Fruit fly (Drosophila melanogaster) whole organism, embryonic: ENCODE data around the gene RpL37-1.
A peak's percentile ranks its signal among the peaks of the same experiment; 100 is the strongest.

Source experiments
- Ada2b ChIP-seq: fragments of 200-800 bp; sonication (Bioruptor generic); IDR thresholded peaks from 2 replicates; pipeline ENCODE4 v1.3.6; 2022; ENCODE audit warnings: missing biosample characterization, missing genetic modification characterization
- Atf6 ChIP-seq: fragments of 200-800 bp; sonication (Bioruptor generic); IDR thresholded peaks from 2 replicates; pipeline ENCODE4 v1.3.6; 2022; ENCODE audit warnings: missing biosample characterization, missing genetic modification characterization
- BtbVII ChIP-seq: fragments of 200-800 bp; sonication (Bioruptor generic); optimal IDR thresholded peaks from 3 replicates; lab custom pipeline; 2017; ENCODE audit warnings: missing biosample characterization, mild to moderate bottlenecking, missing genetic modification characterization
- CG10462 ChIP-seq: fragments of 200-800 bp; sonication (Bioruptor generic); optimal IDR thresholded peaks from 2 replicates; lab custom pipeline; 2016; ENCODE audit warnings: missing biosample characterization, missing genetic modification characterization
- CG10543 ChIP-seq: fragments of 200-800 bp; sonication (Bioruptor generic); optimal IDR thresholded peaks from 3 replicates; lab custom pipeline; 2017; ENCODE audit warnings: missing biosample characterization, mild to moderate bottlenecking, missing genetic modification characterization, moderate library complexity
- CG11723 ChIP-seq: fragments of 200-800 bp; sonication (Bioruptor generic); optimal IDR thresholded peaks from 2 replicates; lab custom pipeline; 2017; ENCODE audit warnings: missing biosample characterization, mild to moderate bottlenecking, missing genetic modification characterization
- CG12104 ChIP-seq: fragments of 200-800 bp; sonication (Bioruptor generic); optimal IDR thresholded peaks from 3 replicates; lab custom pipeline; 2016; ENCODE audit warnings: missing biosample characterization, missing genetic modification characterization
- CG12942 ChIP-seq: fragments of 200-800 bp; sonication (Bioruptor generic); optimal IDR thresholded peaks from 3 replicates; lab custom pipeline; 2016; ENCODE audit warnings: missing biosample characterization, missing genetic modification characterization
- CG14860 ChIP-seq: fragments of 200-800 bp; sonication (Bioruptor generic); IDR thresholded peaks from 3 replicates; pipeline ENCODE4 v1.3.6; 2022; ENCODE audit warnings: missing biosample characterization, missing genetic modification characterization; ENCODE audit not compliant: partially characterized antibody
- CG16863 ChIP-seq: fragments of 200-800 bp; sonication (Bioruptor generic); optimal IDR thresholded peaks from 3 replicates; lab custom pipeline; 2016; ENCODE audit warnings: missing biosample characterization, missing genetic modification characterization
- CG17359 ChIP-seq: fragments of 200-800 bp; sonication (Bioruptor generic); optimal IDR thresholded peaks from 3 replicates; lab custom pipeline; 2018; ENCODE audit warnings: missing biosample characterization, mild to moderate bottlenecking, missing genetic modification characterization, moderate library complexity
- CG17361 ChIP-seq: fragments of 200-800 bp; sonication (Bioruptor generic); IDR thresholded peaks from 3 replicates; pipeline ENCODE4 v1.3.6; 2022; ENCODE audit warnings: missing biosample characterization, missing genetic modification characterization
- CG2875 ChIP-seq: fragments of 200-800 bp; sonication (Bioruptor generic); optimal IDR thresholded peaks from 2 replicates; lab custom pipeline; 2017; ENCODE audit warnings: missing biosample characterization, mild to moderate bottlenecking, missing genetic modification characterization, missing genetic modification reagents
- CG31441 ChIP-seq: fragments of 200-800 bp; sonication (Bioruptor generic); IDR thresholded peaks from 2 replicates; pipeline ENCODE4 v1.3.6; 2022; ENCODE audit warnings: missing biosample characterization, missing genetic modification characterization
- CG34224 ChIP-seq: fragments of 200-800 bp; sonication (Bioruptor generic); IDR thresholded peaks from 3 replicates; pipeline ENCODE4 v1.3.6; 2022; ENCODE audit warnings: missing biosample characterization, missing genetic modification characterization; ENCODE audit not compliant: partially characterized antibody
- CG7372 ChIP-seq: fragments of 200-800 bp; sonication (Bioruptor generic); IDR thresholded peaks from 2 replicates; pipeline ENCODE4 v1.3.6; 2022; ENCODE audit warnings: missing biosample characterization, missing genetic modification characterization
- CG7839 ChIP-seq: fragments of 200-800 bp; sonication (Bioruptor generic); optimal IDR thresholded peaks from 3 replicates; lab custom pipeline; 2018; ENCODE audit warnings: missing biosample characterization, mild to moderate bottlenecking, missing genetic modification characterization, moderate library complexity
- CG8281 ChIP-seq: fragments of 200-800 bp; sonication (Bioruptor generic); optimal IDR thresholded peaks from 2 replicates; lab custom pipeline; 2018; ENCODE audit warnings: missing biosample characterization, mild to moderate bottlenecking, missing genetic modification characterization, moderate library complexity
- CG8388 ChIP-seq: fragments of 200-800 bp; sonication (Bioruptor generic); optimal IDR thresholded peaks from 2 replicates; lab custom pipeline; 2019; ENCODE audit warnings: missing biosample characterization, mild to moderate bottlenecking, missing genetic modification characterization, moderate library complexity
- Dfd ChIP-seq, 2 experiments: fragments of >200 bp; optimal IDR thresholded peaks; 2 replicates each; lab custom pipeline; 2017; ENCODE audit warnings: missing biosample characterization in 2 of 2, missing genetic modification characterization in 2 of 2
- Dp ChIP-seq: fragments of 200-800 bp; sonication (Bioruptor generic); optimal IDR thresholded peaks from 2 replicates; lab custom pipeline; 2018; ENCODE audit warnings: missing biosample characterization, mild to moderate bottlenecking, missing genetic modification characterization, moderate library complexity
- Elba2 ChIP-seq: fragments of 200-800 bp; sonication (Bioruptor generic); optimal IDR thresholded peaks from 3 replicates; lab custom pipeline; 2016; ENCODE audit warnings: missing biosample characterization, missing genetic modification characterization
- Ets97D ChIP-seq: fragments of 200-800 bp; sonication (Bioruptor generic); optimal IDR thresholded peaks from 3 replicates; lab custom pipeline; 2016; ENCODE audit warnings: missing biosample characterization, missing genetic modification characterization
- Gsc ChIP-seq: fragments of 200-800 bp; sonication (Bioruptor generic); IDR thresholded peaks from 2 replicates; pipeline ENCODE4 v1.3.6; 2022; ENCODE audit warnings: missing biosample characterization, missing genetic modification characterization
- H15 ChIP-seq: fragments of 200-800 bp; sonication (Bioruptor generic); IDR thresholded peaks from 3 replicates; pipeline ENCODE4 v1.3.6; 2022; ENCODE audit warnings: missing biosample characterization, missing genetic modification characterization
- HmgD ChIP-seq: fragments of 200-800 bp; sonication (Bioruptor generic); optimal IDR thresholded peaks from 3 replicates; lab custom pipeline; 2016; ENCODE audit warnings: missing biosample characterization, missing genetic modification characterization
- Oaz ChIP-seq: fragments of 200-800 bp; sonication (Bioruptor generic); IDR thresholded peaks from 2 replicates; pipeline ENCODE4 v1.3.6; 2022; ENCODE audit warnings: missing biosample characterization, missing genetic modification characterization
- Sin3A ChIP-seq: fragments of >200 bp; optimal IDR thresholded peaks from 2 replicates; lab custom pipeline; 2018
- Sox100B ChIP-seq: fragments of 200-800 bp; sonication (Bioruptor generic); optimal IDR thresholded peaks from 3 replicates; lab custom pipeline; 2018; ENCODE audit warnings: missing biosample characterization, mild to moderate bottlenecking, missing genetic modification characterization
- ab ChIP-seq: fragments of 200-800 bp; sonication (Bioruptor generic); optimal IDR thresholded peaks from 2 replicates; lab custom pipeline; 2016; ENCODE audit warnings: missing biosample characterization, missing genetic modification characterization
- ap ChIP-seq: fragments of 200-800 bp; sonication (Bioruptor generic); IDR thresholded peaks from 2 replicates; pipeline ENCODE4 v1.3.6; 2022; ENCODE audit warnings: missing biosample characterization, missing genetic modification characterization
- ato ChIP-seq: fragments of 200-800 bp; sonication (Bioruptor generic); IDR thresholded peaks from 2 replicates; pipeline ENCODE4 v1.3.6; 2022; ENCODE audit warnings: missing biosample characterization, missing genetic modification characterization; ENCODE audit not compliant: partially characterized antibody
- bcd ChIP-seq: fragments of 200-800 bp; sonication (Bioruptor generic); optimal IDR thresholded peaks from 2 replicates; lab custom pipeline; 2017; ENCODE audit warnings: missing biosample characterization, mild to moderate bottlenecking, missing genetic modification characterization
- chinmo ChIP-seq: fragments of 200-800 bp; sonication (Bioruptor generic); IDR thresholded peaks from 4 replicates; pipeline ENCODE4 v1.3.6; 2022; ENCODE audit warnings: missing biosample characterization, missing genetic modification characterization; ENCODE audit not compliant: partially characterized antibody
- eyg ChIP-seq: fragments of 200-800 bp; sonication (Bioruptor generic); optimal IDR thresholded peaks from 3 replicates; lab custom pipeline; 2016; ENCODE audit warnings: missing biosample characterization, missing genetic modification characterization
- grn ChIP-seq: fragments of 200-800 bp; sonication (Bioruptor generic); optimal IDR thresholded peaks from 3 replicates; lab custom pipeline; 2017; ENCODE audit warnings: missing biosample characterization, missing genetic modification characterization
- gsb ChIP-seq: fragments of 200-800 bp; sonication (Bioruptor generic); IDR thresholded peaks from 2 replicates; pipeline ENCODE4 v1.3.6; 2022; ENCODE audit warnings: missing biosample characterization, missing genetic modification characterization
- kay ChIP-seq: fragments of 200-800 bp; sonication (Bioruptor generic); optimal IDR thresholded peaks from 2 replicates; lab custom pipeline; 2016; ENCODE audit warnings: missing biosample characterization, missing genetic modification characterization
- kni ChIP-seq: fragments of 200-800 bp; sonication (Bioruptor generic); optimal IDR thresholded peaks from 3 replicates; lab custom pipeline; 2017; ENCODE audit warnings: mild to moderate bottlenecking, missing biosample characterization, missing genetic modification reagents, missing genetic modification characterization
- onecut ChIP-seq: fragments of 200-800 bp; sonication (Bioruptor generic); IDR thresholded peaks from 2 replicates; pipeline ENCODE4 v1.3.6; 2022; ENCODE audit warnings: missing biosample characterization, missing genetic modification characterization
- repo ChIP-seq: fragments of 200-800 bp; sonication (Bioruptor generic); optimal IDR thresholded peaks from 2 replicates; lab custom pipeline; 2016; ENCODE audit warnings: missing biosample characterization, missing genetic modification characterization
- sd ChIP-seq: fragments of 200-800 bp; sonication (Bioruptor generic); optimal IDR thresholded peaks from 3 replicates; lab custom pipeline; 2018; ENCODE audit warnings: missing biosample characterization, mild to moderate bottlenecking, missing genetic modification characterization, moderate library complexity
- seq ChIP-seq: fragments of 200-800 bp; sonication (Bioruptor generic); IDR thresholded peaks from 2 replicates; pipeline ENCODE4 v1.3.6; 2022; ENCODE audit warnings: missing biosample characterization, missing genetic modification characterization
- sisA ChIP-seq: fragments of 200-800 bp; sonication (Bioruptor generic); IDR thresholded peaks from 2 replicates; pipeline ENCODE4 v1.3.6; 2022; ENCODE audit warnings: missing biosample characterization, missing genetic modification characterization
- sqz ChIP-seq: fragments of 200-800 bp; sonication (Bioruptor generic); optimal IDR thresholded peaks from 3 replicates; lab custom pipeline; 2018; ENCODE audit warnings: missing biosample characterization, mild to moderate bottlenecking, missing genetic modification characterization
- tll ChIP-seq, 2 experiments: fragments of 200-800 bp in 1 of 2; fragments of >200 bp in 1 of 2; sonication (Bioruptor generic) in 1 of 2; optimal IDR thresholded peaks; 2 replicates each; lab custom pipeline; 2017 to 2019; ENCODE audit warnings: missing biosample characterization in 2 of 2, missing genetic modification characterization in 2 of 2, mild to moderate bottlenecking in 1 of 2, moderate library complexity in 1 of 2
- trh ChIP-seq: fragments of 200-800 bp; sonication (Bioruptor generic); optimal IDR thresholded peaks from 2 replicates; lab custom pipeline; 2016; ENCODE audit warnings: missing biosample characterization, missing genetic modification characterization
- usp ChIP-seq: fragments of >200 bp; optimal IDR thresholded peaks from 2 replicates; lab custom pipeline; 2017; ENCODE audit warnings: missing biosample characterization, missing genetic modification characterization
- z ChIP-seq: fragments of 200-800 bp; sonication (Bioruptor generic); IDR thresholded peaks from 3 replicates; pipeline ENCODE4 v1.3.6; 2022; ENCODE audit warnings: missing biosample characterization, missing genetic modification characterization

The RpL37-1 gene

DNA sequence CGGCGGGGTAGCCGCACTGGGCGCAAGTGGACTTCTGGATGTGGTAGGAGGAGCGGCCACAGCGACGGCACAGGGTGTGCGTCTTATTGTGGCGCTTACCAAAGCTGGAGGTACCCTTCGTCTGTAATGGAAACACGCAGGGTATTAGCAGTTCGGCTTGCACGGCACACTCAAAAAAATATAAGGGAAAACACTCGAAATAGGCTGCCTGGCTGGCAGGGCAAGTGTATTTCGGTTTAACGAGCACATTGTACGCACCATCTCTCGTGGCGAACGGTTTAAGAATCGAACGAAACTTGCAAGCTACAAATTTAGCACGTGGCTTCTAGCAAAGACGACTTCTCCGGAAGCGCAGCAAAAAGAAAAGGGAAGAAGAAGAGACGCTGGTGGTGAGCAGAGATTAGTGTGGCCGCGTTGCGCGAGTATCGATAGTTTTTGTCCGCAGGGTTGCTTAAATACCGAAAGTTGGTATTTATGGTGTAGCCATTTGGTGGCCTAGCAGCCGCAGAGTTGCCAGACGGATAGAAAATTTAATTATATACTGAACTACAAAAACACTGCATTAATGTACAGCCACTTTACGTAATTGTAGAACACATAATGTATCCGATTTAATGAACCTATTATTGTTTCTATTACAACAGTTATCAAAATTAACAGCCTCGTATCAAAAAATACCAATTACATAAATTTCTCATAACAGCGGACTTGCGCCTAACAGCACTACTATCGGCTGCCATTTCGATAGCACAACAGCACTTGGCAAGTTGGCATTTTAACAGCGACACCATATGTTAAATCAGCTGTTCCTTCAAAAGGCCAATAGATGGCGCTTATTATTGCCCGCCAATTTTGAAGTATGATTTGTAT is at the start of gene RpL37-1 (continued):
- peak; percentile 61; the same call in 2 of the 3 replicates for TF ChIP-seq H15 (GFP tag; lab: Robert Waterston, UW)
- peak; percentile 4; the same call in 1 of the 3 replicates for TF ChIP-seq CG17361 (GFP tag; lab: Robert Waterston, UW)
- peak; percentile 56 for TF ChIP-seq eyg
- peak; percentile 99 for TF ChIP-seq Ets97D
- TF ChIP-seq seq (GFP tag; lab: Robert Waterston, UW), result 0 out of 2 replicates have a peak, but pooled peaks have one; percentile 25
- TF ChIP-seq CG7839, result peak; percentile 54
- no peak for TF ChIP-seq sd (tag; lab: Kevin White, UChicago)
- peak; percentile 51 for TF ChIP-seq CG31441 (GFP tag; lab: Robert Waterston, UW)
- TF ChIP-seq Sin3A (lab: Kevin White, UChicago), result peak; percentile 98
- TF ChIP-seq ato (GFP tag; lab: Robert Waterston, UW), result peak; percentile 56
- TF ChIP-seq CG8388, result peak; percentile 43
- no peak for TF ChIP-seq CG10462 (GFP tag; lab: Kevin White, UChicago)
- TF ChIP-seq kay (GFP tag; lab: Kevin White, UChicago), result peak; percentile 40
- TF ChIP-seq Dp (GFP tag; lab: Kevin White, UChicago), result peak; percentile 92
- peak; percentile 4 for TF ChIP-seq CG8281 (tag; lab: Kevin White, UChicago)
- TF ChIP-seq onecut, result peak; percentile 75
- no peak for TF ChIP-seq ap
- peak; percentile 36 for TF ChIP-seq repo (GFP tag; lab: Kevin White, UChicago)
- no peak for TF ChIP-seq Gsc (GFP tag; lab: Robert Waterston, UW)
- 0 out of 4 replicates have a peak, but pooled peaks have one; percentile 56 for TF ChIP-seq chinmo (GFP tag; lab: Robert Waterston, UW)
- TF ChIP-seq CG12942 (GFP tag; lab: Kevin White, UChicago), result peak; percentile 7
- peak; percentile 47 for TF ChIP-seq sqz (GFP tag; lab: Kevin White, UChicago)
- TF ChIP-seq z, result peak; percentile 13; the same call in 1 of the 3 replicates
- TF ChIP-seq Dfd (GFP tag; optimal IDR thresholded peaks at IDR 0.05; lab: Kevin White, UChicago), result no peak
- no peak for TF ChIP-seq tll (GFP tag; optimal IDR thresholded peaks at IDR 0.05; lab: Kevin White, UChicago)
- peak; percentile 23 for TF ChIP-seq trh (GFP tag; lab: Kevin White, UChicago)
- peak; percentile 52 for TF ChIP-seq BtbVII (GFP tag; lab: Kevin White, UChicago)
- TF ChIP-seq Elba2 (GFP tag; lab: Kevin White, UChicago), result no peak
- no peak for TF ChIP-seq ab (GFP tag; lab: Kevin White, UChicago)
- TF ChIP-seq CG11723 (GFP tag; lab: Kevin White, UChicago), result peak; percentile 40
- peak; percentile 46 for TF ChIP-seq Oaz (GFP tag; lab: Robert Waterston, UW)
- peak; percentile 68 for TF ChIP-seq Atf6 (GFP tag; lab: Robert Waterston, UW)
- TF ChIP-seq bcd (GFP tag; lab: Kevin White, UChicago), result peak; percentile 75
- no peak for TF ChIP-seq grn
- TF ChIP-seq Sox100B (GFP tag; lab: Kevin White, UChicago), result peak; percentile 34
- TF ChIP-seq Ada2b (GFP tag; lab: Robert Waterston, UW), result no peak
- TF ChIP-seq gsb (GFP tag; lab: Robert Waterston, UW), result no peak
- TF ChIP-seq HmgD, result peak; percentile 68
- TF ChIP-seq CG2875 (GFP tag; lab: Kevin White, UChicago), result peak; percentile 24
- TF ChIP-seq sisA, result peak; percentile 28; the same call in 1 of the 2 replicates
- TF ChIP-seq CG10543, result peak; percentile 74
- no peak for TF ChIP-seq usp (GFP tag; lab: Kevin White, UChicago)
- TF ChIP-seq CG12104 (GFP tag; lab: Kevin White, UChicago), result peak; percentile 76
- TF ChIP-seq CG7372, result no peak
- TF ChIP-seq CG14860 (GFP tag; lab: Robert Waterston, UW), result peak; percentile 49; the same call in 1 of the 3 replicates
- TF ChIP-seq CG17359, result peak; percentile 54
- peak; percentile 61; the same call in 2 of the 3 replicates for TF ChIP-seq CG34224 (GFP tag; lab: Robert Waterston, UW)
- TF ChIP-seq CG16863, result peak; percentile 50
- TF ChIP-seq kni (GFP tag; lab: Kevin White, UChicago), result peak; percentile 51
